Fruit fly (Drosophila melanogaster) whole organism, embryonic: ENCODE results near the gene CG15362.
A peak's percentile ranks its signal among the peaks of the same experiment; 100 is the strongest.

ENCODE experiments used
- Asciz ChIP-seq: fragments of 200-800 bp; sonication (Bioruptor generic); optimal IDR thresholded peaks from 2 replicates; lab custom pipeline; 2017; ENCODE audit warnings: missing biosample characterization, mild to moderate bottlenecking, missing genetic modification characterization, missing genetic modification reagents
- CG10462 ChIP-seq: fragments of 200-800 bp; sonication (Bioruptor generic); optimal IDR thresholded peaks from 2 replicates; lab custom pipeline; 2016; ENCODE audit warnings: missing biosample characterization, missing genetic modification characterization
- CG10543 ChIP-seq: fragments of 200-800 bp; sonication (Bioruptor generic); optimal IDR thresholded peaks from 3 replicates; lab custom pipeline; 2017; ENCODE audit warnings: missing biosample characterization, mild to moderate bottlenecking, missing genetic modification characterization, moderate library complexity
- CG12155 ChIP-seq: fragments of 200-800 bp; sonication (Bioruptor generic); optimal IDR thresholded peaks from 3 replicates; lab custom pipeline; 2016; ENCODE audit warnings: missing biosample characterization, missing genetic modification characterization
- CG15269 ChIP-seq: fragments of 200-800 bp; sonication (Bioruptor generic); optimal IDR thresholded peaks from 2 replicates; lab custom pipeline; 2018; ENCODE audit warnings: missing biosample characterization, mild to moderate bottlenecking, missing genetic modification characterization, moderate library complexity
- CG15601 ChIP-seq: fragments of 200-800 bp; sonication (Bioruptor generic); optimal IDR thresholded peaks from 3 replicates; lab custom pipeline; 2019; ENCODE audit warnings: missing biosample characterization, mild to moderate bottlenecking, missing genetic modification characterization, moderate library complexity
- CG16815 ChIP-seq: fragments of 200-800 bp; sonication (Bioruptor generic); optimal IDR thresholded peaks from 3 replicates; lab custom pipeline; 2017; ENCODE audit warnings: missing biosample characterization, mild to moderate bottlenecking, missing genetic modification characterization
- CG2129 ChIP-seq: fragments of 200-800 bp; sonication (Bioruptor generic); IDR thresholded peaks from 2 replicates; pipeline ENCODE4 v1.3.6; 2022; ENCODE audit warnings: missing biosample characterization, missing genetic modification characterization; ENCODE audit not compliant: partially characterized antibody
- CG33213 ChIP-seq: fragments of 200-800 bp; sonication (Bioruptor generic); optimal IDR thresholded peaks from 3 replicates; lab custom pipeline; 2016; ENCODE audit warnings: missing biosample characterization, missing genetic modification characterization
- CG4404 ChIP-seq: fragments of 200-800 bp; sonication (Bioruptor generic); IDR thresholded peaks from 2 replicates; pipeline ENCODE4 v1.3.6; 2022; ENCODE audit warnings: missing biosample characterization, missing genetic modification characterization
- CG6175 ChIP-seq: fragments of 200-800 bp; sonication (Bioruptor generic); IDR thresholded peaks from 3 replicates; pipeline ENCODE4 v1.3.6; 2022; ENCODE audit warnings: missing biosample characterization, missing genetic modification characterization
- CG6272 ChIP-seq: fragments of 200-800 bp; sonication (Bioruptor generic); IDR thresholded peaks from 2 replicates; pipeline ENCODE4 v1.3.6; 2022; ENCODE audit warnings: missing biosample characterization, missing genetic modification characterization
- CG6654 ChIP-seq: fragments of 200-800 bp; sonication (Bioruptor generic); optimal IDR thresholded peaks from 2 replicates; lab custom pipeline; 2017; ENCODE audit warnings: missing biosample characterization, mild to moderate bottlenecking, missing genetic modification characterization
- CG6765 ChIP-seq: fragments of 200-800 bp; sonication (Bioruptor generic); optimal IDR thresholded peaks from 3 replicates; lab custom pipeline; 2017; ENCODE audit warnings: missing biosample characterization, mild to moderate bottlenecking, missing genetic modification characterization
- CG6791 ChIP-seq: fragments of 200-800 bp; sonication (Bioruptor generic); IDR thresholded peaks from 3 replicates; pipeline ENCODE4 v1.3.6; 2022; ENCODE audit warnings: missing biosample characterization, missing genetic modification characterization; ENCODE audit not compliant: partially characterized antibody
- CG7786 ChIP-seq: fragments of 200-800 bp; sonication (Bioruptor generic); optimal IDR thresholded peaks from 2 replicates; lab custom pipeline; 2016; ENCODE audit warnings: missing biosample characterization, missing genetic modification characterization
- CG7839 ChIP-seq: fragments of 200-800 bp; sonication (Bioruptor generic); optimal IDR thresholded peaks from 3 replicates; lab custom pipeline; 2018; ENCODE audit warnings: missing biosample characterization, mild to moderate bottlenecking, missing genetic modification characterization, moderate library complexity
- CG8290 ChIP-seq, 3 experiments: fragments of 200-800 bp; sonication (Bioruptor generic); optimal IDR thresholded peaks; 2 replicates each; lab custom pipeline; 2016 to 2019; ENCODE audit warnings: missing biosample characterization in 3 of 3, missing genetic modification characterization in 3 of 3, mild to moderate bottlenecking in 2 of 3, moderate library complexity in 1 of 3
- CG9215 ChIP-seq: fragments of 200-800 bp; sonication (Bioruptor generic); IDR thresholded peaks from 2 replicates; pipeline ENCODE4 v1.3.6; 2022; ENCODE audit warnings: missing biosample characterization, missing genetic modification characterization
- CG9817 ChIP-seq: fragments of 200-800 bp; sonication (Bioruptor generic); optimal IDR thresholded peaks from 2 replicates; lab custom pipeline; 2018; ENCODE audit warnings: missing biosample characterization, mild to moderate bottlenecking, missing genetic modification characterization, moderate library complexity
- Chrac-16 ChIP-seq: fragments of 200-800 bp; sonication (Bioruptor generic); optimal IDR thresholded peaks from 3 replicates; lab custom pipeline; 2016; ENCODE audit warnings: missing biosample characterization, missing genetic modification characterization
- CrebB ChIP-seq: fragments of 200-800 bp; sonication (Bioruptor generic); optimal IDR thresholded peaks from 3 replicates; lab custom pipeline; 2018; ENCODE audit warnings: missing biosample characterization, mild to moderate bottlenecking, missing genetic modification characterization
- D19A ChIP-seq: fragments of 200-800 bp; optimal IDR thresholded peaks from 3 replicates; lab custom pipeline; 2019; ENCODE audit warnings: missing biosample characterization, mild to moderate bottlenecking, missing genetic modification characterization, moderate library complexity
- Dref ChIP-seq: fragments of 200-800 bp; sonication (Bioruptor generic); IDR thresholded peaks from 2 replicates; pipeline ENCODE4 v1.3.6; 2022; ENCODE audit warnings: missing biosample characterization, missing genetic modification characterization
- Eip74EF ChIP-seq, 2 experiments: fragments of 200-800 bp in 1 of 2; fragments of >200 bp in 1 of 2; sonication (Bioruptor generic) in 1 of 2; optimal IDR thresholded peaks; 2 replicates each; lab custom pipeline; 2017 to 2019; ENCODE audit warnings: missing biosample characterization in 2 of 2, missing genetic modification characterization in 2 of 2, mild to moderate bottlenecking in 1 of 2, moderate library complexity in 1 of 2
- Ets65A ChIP-seq: fragments of 200-800 bp; sonication (Bioruptor generic); peaks from one replicate; lab custom pipeline; 2016; ENCODE audit warnings: missing biosample characterization, missing genetic modification characterization
- Gsc ChIP-seq: fragments of 200-800 bp; sonication (Bioruptor generic); IDR thresholded peaks from 2 replicates; pipeline ENCODE4 v1.3.6; 2022; ENCODE audit warnings: missing biosample characterization, missing genetic modification characterization
- Hmr ChIP-seq: fragments of 200-800 bp; sonication (Bioruptor generic); optimal IDR thresholded peaks from 3 replicates; lab custom pipeline; 2017; ENCODE audit warnings: mild to moderate bottlenecking, missing biosample characterization, missing genetic modification reagents, missing genetic modification characterization
- Jarid2 ChIP-seq: fragments of 200-800 bp; sonication (Bioruptor generic); optimal IDR thresholded peaks from 3 replicates; lab custom pipeline; 2017; ENCODE audit warnings: mild to moderate bottlenecking, missing biosample characterization, missing genetic modification reagents, missing genetic modification characterization
- Mes4 ChIP-seq: fragments of 200-800 bp; sonication (Bioruptor generic); optimal IDR thresholded peaks from 2 replicates; lab custom pipeline; 2016; ENCODE audit warnings: missing biosample characterization, missing genetic modification characterization
- Mrtf ChIP-seq: fragments of 200-800 bp; sonication (Bioruptor generic); IDR thresholded peaks from 3 replicates; pipeline ENCODE4 v1.3.6; 2022; ENCODE audit warnings: missing biosample characterization, missing genetic modification characterization
- Myb ChIP-seq: fragments of 200-800 bp; sonication (Bioruptor generic); optimal IDR thresholded peaks from 2 replicates; lab custom pipeline; 2016; ENCODE audit warnings: missing biosample characterization, missing genetic modification characterization
- Oli ChIP-seq: fragments of 200-800 bp; sonication (Bioruptor generic); optimal IDR thresholded peaks from 2 replicates; lab custom pipeline; 2018; ENCODE audit warnings: missing biosample characterization, mild to moderate bottlenecking, missing genetic modification characterization, moderate library complexity
- Optix ChIP-seq: fragments of 200-800 bp; sonication (Bioruptor generic); IDR thresholded peaks from 3 replicates; pipeline ENCODE4 v1.3.6; 2022; ENCODE audit warnings: missing biosample characterization, missing genetic modification characterization
- Ptx1 ChIP-seq: fragments of 200-800 bp; sonication (Bioruptor generic); IDR thresholded peaks from 2 replicates; pipeline ENCODE4 v1.3.6; 2022; ENCODE audit warnings: missing biosample characterization, missing genetic modification characterization
- Stat92E ChIP-seq, 3 experiments: fragments of >200 bp in 2 of 3; fragments of 200-800 bp in 1 of 3; sonication (Bioruptor generic) in 1 of 3; optimal IDR thresholded peaks; 2 replicates each; lab custom pipeline; 2017 to 2019; ENCODE audit warnings: missing biosample characterization in 3 of 3, missing genetic modification characterization in 3 of 3, mild to moderate bottlenecking in 1 of 3, moderate library complexity in 1 of 3
- ac ChIP-seq: fragments of 200-800 bp; sonication (Bioruptor generic); optimal IDR thresholded peaks from 3 replicates; lab custom pipeline; 2017; ENCODE audit warnings: missing biosample characterization, mild to moderate bottlenecking, missing genetic modification characterization
- aop ChIP-seq: fragments of 200-800 bp; sonication (Bioruptor generic); IDR thresholded peaks from 2 replicates; pipeline ENCODE4 v1.3.6; 2022; ENCODE audit warnings: missing biosample characterization, missing genetic modification characterization
- bcd ChIP-seq: fragments of 200-800 bp; sonication (Bioruptor generic); optimal IDR thresholded peaks from 2 replicates; lab custom pipeline; 2017; ENCODE audit warnings: missing biosample characterization, mild to moderate bottlenecking, missing genetic modification characterization
- dmrt11E ChIP-seq: fragments of 200-800 bp; sonication (Bioruptor generic); optimal IDR thresholded peaks from 3 replicates; lab custom pipeline; 2018; ENCODE audit warnings: missing biosample characterization, mild to moderate bottlenecking, missing genetic modification characterization, moderate library complexity
- ftz-f1 ChIP-seq: fragments of 200-800 bp; sonication (Bioruptor generic); optimal IDR thresholded peaks from 2 replicates; lab custom pipeline; 2016; ENCODE audit warnings: missing biosample characterization, missing genetic modification characterization
- fu2 ChIP-seq: fragments of 200-800 bp; sonication (Bioruptor generic); optimal IDR thresholded peaks from 2 replicates; lab custom pipeline; 2016; ENCODE audit warnings: missing biosample characterization, missing genetic modification characterization
- ham ChIP-seq: fragments of 200-800 bp; sonication (Bioruptor generic); IDR thresholded peaks from 2 replicates; pipeline ENCODE4 v1.3.6; 2022; ENCODE audit warnings: missing biosample characterization, missing genetic modification characterization
- ind ChIP-seq: fragments of 200-800 bp; sonication (Bioruptor generic); optimal IDR thresholded peaks from 3 replicates; lab custom pipeline; 2016; ENCODE audit warnings: missing biosample characterization, missing genetic modification characterization
- oc ChIP-seq: fragments of 200-800 bp; sonication (Bioruptor generic); optimal IDR thresholded peaks from 2 replicates; lab custom pipeline; 2018; ENCODE audit warnings: missing biosample characterization, mild to moderate bottlenecking, missing genetic modification characterization, moderate library complexity
- otp ChIP-seq: fragments of 200-800 bp; sonication (Bioruptor generic); IDR thresholded peaks from 3 replicates; pipeline ENCODE4, ENCODE4 v1.3.6; 2022; ENCODE audit warnings: missing biosample characterization, missing genetic modification characterization
- slou ChIP-seq: fragments of 200-800 bp; sonication (Bioruptor generic); optimal IDR thresholded peaks from 3 replicates; lab custom pipeline; 2016; ENCODE audit warnings: missing biosample characterization, missing genetic modification characterization
- tin ChIP-seq: fragments of 200-800 bp; sonication (Bioruptor generic); optimal IDR thresholded peaks from 3 replicates; lab custom pipeline; 2016; ENCODE audit warnings: missing biosample characterization, missing genetic modification characterization
- tx ChIP-seq: fragments of 200-800 bp; sonication (Bioruptor generic); optimal IDR thresholded peaks from 2 replicates; lab custom pipeline; 2016; ENCODE audit warnings: missing biosample characterization, missing genetic modification characterization

Gene CG15362

DNA sequence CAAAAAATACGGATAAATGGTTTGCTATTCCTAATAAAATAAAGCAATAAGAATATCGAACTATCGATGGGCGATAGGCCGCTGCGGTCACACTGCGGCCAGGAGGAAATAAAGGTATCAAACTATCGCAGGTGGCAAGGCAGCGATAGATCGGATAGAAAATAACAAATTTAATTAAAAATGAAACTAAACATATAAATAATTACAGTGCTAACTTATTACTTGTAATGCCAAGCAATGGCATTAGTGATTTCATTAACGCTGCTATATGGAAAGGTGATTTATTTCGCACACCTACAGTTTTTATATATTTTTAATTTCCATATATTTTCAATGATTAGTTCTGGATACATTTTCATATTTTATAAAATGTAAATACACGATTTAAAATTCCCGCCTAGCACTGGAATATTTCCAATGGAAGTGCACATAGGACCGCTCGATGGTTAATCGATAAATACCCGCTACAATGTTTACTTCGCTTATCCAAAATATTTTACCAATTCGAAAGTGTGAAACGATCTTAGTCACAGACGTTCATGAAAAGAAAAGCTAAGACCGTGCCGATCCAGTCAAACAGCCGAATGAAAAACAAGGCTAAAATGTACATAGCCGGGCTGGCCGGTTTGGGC is at the start of gene CG15362, which contains the start of gene CG15356:
CG15362 (plus strand) TSS at position 469 of the 632 bp plus-strand sequence.
CG15356 (minus strand) TSS at position 48 of the 632 bp plus-strand sequence.
- TF ChIP-seq CG10462 (GFP tag; lab: Kevin White, UChicago) = peak; percentile 14
- no peak for TF ChIP-seq CG6654
- no peak for TF ChIP-seq Oli (tag; lab: Kevin White, UChicago)
- TF ChIP-seq Stat92E (GFP tag; optimal IDR thresholded peaks at IDR 0.05; lab: Kevin White, UChicago) = no peak
- TF ChIP-seq CG33213 (GFP tag; lab: Kevin White, UChicago) = no peak
- no peak for TF ChIP-seq tx (GFP tag; lab: Kevin White, UChicago)
- no peak for TF ChIP-seq D19A (tag; lab: Kevin White, UChicago)
- TF ChIP-seq CG7786 = no peak
- TF ChIP-seq ac (GFP tag; lab: Kevin White, UChicago) = no peak
- no peak for TF ChIP-seq fu2
- TF ChIP-seq aop (GFP tag; lab: Robert Waterston, UW) = no peak
- TF ChIP-seq Ptx1 (GFP tag; lab: Robert Waterston, UW) = 0 out of 2 replicates have a peak, but pooled peaks have one; percentile 9
- TF ChIP-seq CG2129 (GFP tag; lab: Robert Waterston, UW) = peak; percentile 94
- TF ChIP-seq Asciz (GFP tag; lab: Kevin White, UChicago) = no peak
- no peak for TF ChIP-seq slou (GFP tag; lab: Kevin White, UChicago)
- peak; percentile 26 for TF ChIP-seq CG9817 (tag; lab: Kevin White, UChicago)
- no peak for TF ChIP-seq ftz-f1
- no peak for TF ChIP-seq Mes4 (GFP tag; lab: Kevin White, UChicago)
- TF ChIP-seq Ets65A = peak; percentile 89
- TF ChIP-seq dmrt11E (tag; lab: Kevin White, UChicago) = peak; percentile 24
- no peak for TF ChIP-seq Eip74EF (GFP tag; optimal IDR thresholded peaks at IDR 0.05; lab: Kevin White, UChicago)
- no peak for TF ChIP-seq CrebB (tag; lab: Kevin White, UChicago)
- TF ChIP-seq Chrac-16 (GFP tag; lab: Kevin White, UChicago) = no peak
- TF ChIP-seq Hmr (GFP tag; lab: Kevin White, UChicago) = no peak
- no peak for TF ChIP-seq CG6175 (GFP tag; lab: Robert Waterston, UW)
- TF ChIP-seq oc (tag; lab: Kevin White, UChicago) = no peak
- peak; percentile 46 for TF ChIP-seq Myb (GFP tag; lab: Kevin White, UChicago)
- TF ChIP-seq CG6272 (GFP tag; lab: Robert Waterston, UW) = peak; percentile 38; the same call in 1 of the 2 replicates
- peak; percentile 62 for TF ChIP-seq bcd (GFP tag; lab: Kevin White, UChicago)
- no peak for TF ChIP-seq CG7839 (tag; lab: Kevin White, UChicago)
- no peak for TF ChIP-seq Mrtf (GFP tag; lab: Robert Waterston, UW)
- TF ChIP-seq ind (GFP tag; lab: Kevin White, UChicago) = peak; percentile 22
- peak; percentile 1 for TF ChIP-seq CG10543 (GFP tag; lab: Kevin White, UChicago)
- peak; percentile 5 for TF ChIP-seq tin (GFP tag; lab: Kevin White, UChicago)
- TF ChIP-seq otp (GFP tag; lab: Robert Waterston, UW) = 0 out of 3 replicates have a peak, but pooled peaks have one; percentile 29
- no peak for TF ChIP-seq CG15269 (tag; lab: Kevin White, UChicago)
- TF ChIP-seq CG15601 (tag; lab: Kevin White, UChicago) = no peak
- no peak for TF ChIP-seq Jarid2 (GFP tag; lab: Kevin White, UChicago)
- TF ChIP-seq CG12155 (GFP tag; lab: Kevin White, UChicago) = peak; percentile 44
- no peak for TF ChIP-seq Optix (GFP tag; lab: Robert Waterston, UW)
- no peak for TF ChIP-seq CG16815
- TF ChIP-seq CG9215 (GFP tag; lab: Robert Waterston, UW) = peak; percentile 20; the same call in 1 of the 2 replicates
- TF ChIP-seq CG6765 = no peak
- TF ChIP-seq Gsc (GFP tag; lab: Robert Waterston, UW) = no peak
- TF ChIP-seq ham (GFP tag; lab: Robert Waterston, UW) = no peak
- TF ChIP-seq CG8290 (GFP tag; optimal IDR thresholded peaks at IDR 0.05; lab: Kevin White, UChicago) = peak; percentile 16
- no peak for TF ChIP-seq CG8290 (tag; optimal IDR thresholded peaks at IDR 0.05; lab: Kevin White, UChicago)
- TF ChIP-seq Dref (GFP tag; lab: Robert Waterston, UW) = peak; percentile 90
- TF ChIP-seq CG6791 = peak; percentile 99
- TF ChIP-seq CG4404 = no peak
